Worm (Caenorhabditis elegans) whole organism, early embryonic: Measurements from ENCODE around the gene ptr-9.

Experiments used
- B0310.2 ChIP-seq: sonication (generic microtip); optimal IDR thresholded peaks from 2 replicates; lab custom pipeline; 2016; ENCODE audit warnings: mild to moderate bottlenecking, missing genetic modification characterization, missing compliant biosample characterization
- F13C5.2 ChIP-seq: sonication (generic microtip); optimal IDR thresholded peaks from 2 replicates; lab custom pipeline; 2017; ENCODE audit warnings: mild to moderate bottlenecking, missing genetic modification characterization, inconsistent platforms, missing compliant biosample characterization
- aly-1 ChIP-seq: sonication (generic microtip); optimal IDR thresholded peaks from 2 replicates; lab custom pipeline; 2016; ENCODE audit warnings: missing genetic modification characterization, missing compliant biosample characterization
- ama-1 ChIP-seq: fragments of 150-350 bp; optimal IDR thresholded peaks from 2 replicates; lab custom pipeline; 2014
- ceh-13 ChIP-seq: fragments of 200-800 bp; sonication (Bioruptor generic); optimal IDR thresholded peaks from 2 replicates; lab custom pipeline; 2018; ENCODE audit warnings: mild to moderate bottlenecking, missing genetic modification characterization, missing compliant biosample characterization
- ceh-36 ChIP-seq: sonication (generic microtip); optimal IDR thresholded peaks from 2 replicates; lab custom pipeline; 2016; ENCODE audit warnings: missing genetic modification characterization, inconsistent platforms, missing compliant biosample characterization
- ets-7 ChIP-seq: sonication (generic microtip); optimal IDR thresholded peaks from 2 replicates; lab custom pipeline; 2016; ENCODE audit warnings: missing genotype, missing genetic modification characterization, missing compliant biosample characterization
- flt-1 ChIP-seq: fragments of 200-800 bp; sonication (Bioruptor generic); IDR thresholded peaks from 2 replicates; pipeline ENCODE4 v1.3.6; 2022; ENCODE audit warnings: missing genetic modification characterization, missing compliant biosample characterization
- hmg-4 ChIP-seq: fragments of 200-800 bp; sonication (Bioruptor generic); optimal IDR thresholded peaks from 2 replicates; lab custom pipeline; 2018; ENCODE audit warnings: mild to moderate bottlenecking, missing genetic modification characterization, missing compliant biosample characterization
- hnd-1 ChIP-seq: sonication (generic microtip); optimal IDR thresholded peaks from 2 replicates; lab custom pipeline; 2016; ENCODE audit warnings: missing genetic modification characterization, missing compliant biosample characterization
- pes-1 ChIP-seq: fragments of 200-800 bp; sonication (Bioruptor generic); IDR thresholded peaks from 2 replicates; pipeline ENCODE4 v1.3.6; 2022; ENCODE audit warnings: missing genetic modification reagents, missing genetic modification characterization, missing compliant biosample characterization
- scrt-1 ChIP-seq: fragments of 200-800 bp; sonication (Bioruptor generic); IDR thresholded peaks from 2 replicates; pipeline ENCODE4 v1.3.6; 2022; ENCODE audit warnings: missing genetic modification characterization, missing compliant biosample characterization
- tbx-11 ChIP-seq: fragments of 200-800 bp; sonication (Bioruptor generic); IDR thresholded peaks from 2 replicates; pipeline ENCODE4 v1.3.6; 2022; ENCODE audit warnings: missing genetic modification characterization, missing compliant biosample characterization
- tra-4 ChIP-seq: sonication (generic microtip); optimal IDR thresholded peaks from 2 replicates; lab custom pipeline; 2017; ENCODE audit warnings: missing genetic modification characterization, missing compliant biosample characterization

DNA sequence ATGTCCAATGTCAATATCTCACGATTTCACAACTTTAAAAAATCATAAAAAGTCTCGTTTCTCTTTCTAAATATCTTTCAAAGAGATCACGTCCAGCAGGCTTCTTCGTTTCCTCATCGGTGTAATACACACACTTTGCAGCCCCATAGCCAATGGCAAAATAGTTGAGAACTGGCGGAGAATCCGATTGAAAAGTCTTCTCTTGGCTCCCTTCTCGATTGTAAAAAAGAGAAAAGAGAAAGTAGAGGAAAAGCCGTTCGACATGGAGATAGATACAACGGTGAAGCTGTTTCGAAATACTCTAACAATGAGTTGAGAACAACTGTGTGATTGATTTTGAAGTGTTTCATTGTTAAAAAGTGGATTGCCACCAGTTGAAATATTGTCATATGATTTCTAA is 9.7 kb downstream of the ptr-9 start:
- TF ChIP-seq hnd-1 (tag; lab: Kevin White, UChicago) = no peak
- no peak for TF ChIP-seq pes-1 (GFP tag; lab: Robert Waterston, UW)
- no peak for TF ChIP-seq ama-1 (lab: Kevin White, UChicago)
- TF ChIP-seq F13C5.2 = no peak
- no peak for TF ChIP-seq ets-7 (tag; lab: Kevin White, UChicago)
- TF ChIP-seq tra-4 = no peak
- no peak for TF ChIP-seq tbx-11
- no peak for TF ChIP-seq scrt-1 (GFP tag; lab: Robert Waterston, UW)
- no peak for TF ChIP-seq hmg-4 (GFP tag; lab: Kevin White, UChicago)
- no peak for TF ChIP-seq ceh-36 (tag; lab: Kevin White, UChicago)
- TF ChIP-seq flt-1 (GFP tag; lab: Robert Waterston, UW) = no peak
- TF ChIP-seq B0310.2 (tag; lab: Kevin White, UChicago) = no peak
- no peak for TF ChIP-seq aly-1 (tag; lab: Kevin White, UChicago)
- no peak for TF ChIP-seq ceh-13 (GFP tag; lab: Kevin White, UChicago)
